Worm (Caenorhabditis elegans) whole organism, midembryonic: ENCODE results near the gene K01G12.3.

Experiments
- flt-1 ChIP-seq: fragments of 200-800 bp; sonication (Bioruptor generic); IDR thresholded peaks from 2 replicates; pipeline ENCODE4 v1.3.6; 2022; ENCODE audit warnings: missing genetic modification characterization, missing compliant biosample characterization
- med-1 ChIP-seq: sonication (generic microtip); optimal IDR thresholded peaks from 2 replicates; lab custom pipeline; 2017; ENCODE audit warnings: missing genetic modification characterization, mild to moderate bottlenecking, missing compliant biosample characterization, antibody characterized with exemption, missing genetic modification reagents; ENCODE audit not compliant: insufficient read depth
- ztf-23 ChIP-seq: fragments of 200-800 bp; sonication (Bioruptor generic); IDR thresholded peaks from 2 replicates; pipeline ENCODE4 v1.3.6; 2022; ENCODE audit warnings: missing genetic modification reagents, missing genetic modification characterization, missing compliant biosample characterization
- ztf-29 ChIP-seq: fragments of 200-800 bp; sonication (Bioruptor generic); IDR thresholded peaks from 2 replicates; pipeline ENCODE4 v1.3.6; 2022; ENCODE audit warnings: missing genetic modification reagents, missing genetic modification characterization, missing compliant biosample characterization

DNA sequence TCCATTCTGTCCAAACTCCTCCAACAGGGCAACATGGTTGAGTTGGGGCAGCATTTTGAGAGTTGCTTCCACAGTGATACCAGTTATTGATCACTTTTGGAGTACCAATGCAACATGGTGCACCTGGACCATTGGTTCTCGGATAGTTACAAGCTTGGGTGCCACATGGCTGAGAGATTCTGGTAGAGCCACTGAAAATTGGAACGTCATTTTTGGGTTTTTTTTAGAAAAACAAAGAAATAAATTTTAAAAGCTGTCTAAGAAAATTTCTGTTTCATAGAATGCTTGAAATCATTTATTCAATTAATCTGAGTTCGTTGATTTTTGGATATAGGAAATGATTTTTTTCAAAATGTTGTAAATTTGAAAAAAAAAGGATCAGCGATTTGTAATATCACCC lies 33.8 kb downstream of the K01G12.3 start:
- TF ChIP-seq flt-1 (no peak), ztf-23 (GFP tag; lab: Robert Waterston, UW) (no peak), ztf-29 (GFP tag; lab: Robert Waterston, UW) (no peak), med-1 (GFP tag; lab: Kevin White, UChicago) (no peak)
